Worm (Caenorhabditis elegans) whole organism, L4 larva: ENCODE measurements around the gene msp-38.

Experiments used
- F26F4.8 ChIP-seq: fragments of 200-800 bp; sonication (Bioruptor generic); conservative IDR thresholded peaks from 2 replicates; pipeline ENCODE4 v1.3.6; 2022; ENCODE audit warnings: missing genetic modification characterization, missing compliant biosample characterization
- F37D6.2 ChIP-seq: sonication (generic microtip); optimal IDR thresholded peaks from 2 replicates; lab custom pipeline; 2016; ENCODE audit warnings: mild to moderate bottlenecking, missing genetic modification characterization, missing compliant biosample characterization
- R02D3.7 ChIP-seq: fragments of 150-350 bp; sonication (generic microtip); optimal IDR thresholded peaks from 3 replicates; lab custom pipeline; 2014; ENCODE audit warnings: missing biosample characterization, missing genetic modification characterization
- Y105C5A.15 ChIP-seq: fragments of 200-800 bp; sonication (Bioruptor generic); IDR thresholded peaks from 2 replicates; pipeline ENCODE4 v1.3.6; 2022; ENCODE audit warnings: missing genetic modification characterization, missing compliant biosample characterization
- ZK337.2 ChIP-seq: fragments of 200-800 bp; sonication (Bioruptor generic); IDR thresholded peaks from 2 replicates; pipeline ENCODE4 v1.3.6; 2022; ENCODE audit warnings: missing genetic modification reagents, missing genetic modification characterization, missing compliant biosample characterization
- aha-1 ChIP-seq: fragments of 150-350 bp; peaks from one replicate; lab custom pipeline; 2014; ENCODE audit warnings: missing biosample characterization, missing genetic modification characterization
- ceh-32 ChIP-seq: sonication (generic microtip); optimal IDR thresholded peaks from 2 replicates; lab custom pipeline; 2016; ENCODE audit warnings: mild to moderate bottlenecking, missing genetic modification characterization, missing compliant biosample characterization; ENCODE audit not compliant: poor library complexity
- ceh-44 ChIP-seq: fragments of 200-800 bp; sonication (Bioruptor generic); IDR thresholded peaks from 2 replicates; pipeline ENCODE4 v1.3.6; 2022; ENCODE audit warnings: missing genetic modification reagents, missing genetic modification characterization, missing compliant biosample characterization
- daf-16 ChIP-seq, 3 experiments: sonication (generic microtip); optimal IDR thresholded peaks; 2 replicates each; lab custom pipeline; 2016 to 2017; ENCODE audit warnings: missing genetic modification characterization in 3 of 3, missing genetic modification reagents in 3 of 3, mild to moderate bottlenecking in 2 of 3, missing compliant biosample characterization in 2 of 3, missing biosample characterization in 1 of 3, moderate library complexity in 1 of 3
- daf-8 ChIP-seq: fragments of 200-800 bp; sonication (Bioruptor generic); IDR thresholded peaks from 2 replicates; pipeline ENCODE4 v1.3.6; 2022; ENCODE audit warnings: missing genetic modification characterization, missing compliant biosample characterization
- dmd-8 ChIP-seq: fragments of 200-800 bp; sonication (Bioruptor generic); IDR thresholded peaks from 2 replicates; pipeline ENCODE4 v1.3.6; 2022; ENCODE audit warnings: missing genetic modification characterization, missing compliant biosample characterization
- duxl-1 ChIP-seq: sonication (generic microtip); optimal IDR thresholded peaks from 2 replicates; lab custom pipeline; 2016; ENCODE audit warnings: mild to moderate bottlenecking, missing genetic modification characterization, moderate library complexity, missing compliant biosample characterization; ENCODE audit not compliant: poor library complexity
- dve-1 ChIP-seq: sonication (generic microtip); optimal IDR thresholded peaks from 2 replicates; lab custom pipeline; 2017; ENCODE audit warnings: antibody characterized with exemption, mild to moderate bottlenecking, missing genetic modification characterization, missing compliant biosample characterization; ENCODE audit not compliant: insufficient read depth
- egl-43 ChIP-seq: fragments of 200-800 bp; sonication (Bioruptor generic); IDR thresholded peaks from 2 replicates; pipeline ENCODE4 v1.3.6; 2022; ENCODE audit warnings: missing genetic modification reagents, missing genetic modification characterization, missing compliant biosample characterization
- fkh-10 ChIP-seq: fragments of 150-350 bp; optimal IDR thresholded peaks from 2 replicates; lab custom pipeline; 2014; ENCODE audit warnings: missing biosample characterization, missing genetic modification reagents, missing genetic modification characterization
- fos-1 ChIP-seq: fragments of 150-350 bp; optimal IDR thresholded peaks from 2 replicates; lab custom pipeline; 2014; ENCODE audit warnings: missing biosample characterization, missing genetic modification characterization
- hlh-30 ChIP-seq: sonication (generic microtip); optimal IDR thresholded peaks from 2 replicates; lab custom pipeline; 2017; ENCODE audit warnings: antibody characterized with exemption, mild to moderate bottlenecking, missing genetic modification characterization, missing compliant biosample characterization; ENCODE audit not compliant: insufficient read depth
- hmg-1.1 ChIP-seq: fragments of 200-800 bp; sonication (Bioruptor generic); IDR thresholded peaks from 2 replicates; pipeline ENCODE4 v1.3.6; 2022; ENCODE audit warnings: missing genetic modification reagents, missing genetic modification characterization, missing compliant biosample characterization
- jun-1 ChIP-seq: fragments of 150-350 bp; optimal IDR thresholded peaks from 2 replicates; lab custom pipeline; 2014; ENCODE audit warnings: missing biosample characterization, missing genetic modification reagents, missing genetic modification characterization
- lim-7 ChIP-seq: fragments of 200-800 bp; sonication (Bioruptor generic); IDR thresholded peaks from 2 replicates; pipeline ENCODE4 v1.3.6; 2022; ENCODE audit warnings: missing genetic modification characterization, missing compliant biosample characterization
- lin-38 ChIP-seq: fragments of 200-800 bp; sonication (Bioruptor generic); IDR thresholded peaks from 2 replicates; pipeline ENCODE4 v1.3.6; 2022; ENCODE audit warnings: missing genetic modification reagents, missing genetic modification characterization, missing compliant biosample characterization
- lsy-2 ChIP-seq, 2 experiments: fragments of 150-350 bp in 1 of 2; sonication (generic microtip) in 1 of 2; optimal IDR thresholded peaks; 2 replicates each; lab custom pipeline; 2014 to 2017; ENCODE audit warnings: missing biosample characterization in 2 of 2, missing genetic modification characterization in 2 of 2
- madf-5 ChIP-seq, 2 experiments: fragments of 200-800 bp; sonication (Bioruptor generic); IDR thresholded peaks; 2 replicates each; pipeline ENCODE4 v1.3.6; 2022; ENCODE audit warnings: missing compliant biosample characterization in 2 of 2, missing genetic modification characterization in 2 of 2
- mep-1 ChIP-seq: fragments of 150-350 bp; sonication (generic microtip); optimal IDR thresholded peaks from 3 replicates; lab custom pipeline; 2014; ENCODE audit warnings: missing biosample characterization, missing genetic modification characterization
- nhr-10 ChIP-seq: fragments of 150-350 bp; optimal IDR thresholded peaks from 2 replicates; lab custom pipeline; 2014; ENCODE audit warnings: missing biosample characterization, missing genetic modification characterization
- nhr-111 ChIP-seq: fragments of 200-800 bp; sonication (Bioruptor generic); optimal IDR thresholded peaks from 2 replicates; lab custom pipeline; 2018; ENCODE audit warnings: mild to moderate bottlenecking, missing genetic modification characterization, missing compliant biosample characterization
- nhr-237 ChIP-seq: sonication (generic microtip); optimal IDR thresholded peaks from 2 replicates; lab custom pipeline; 2017; ENCODE audit warnings: missing biosample characterization, missing genetic modification characterization
- nhr-6 ChIP-seq: fragments of 150-350 bp; optimal IDR thresholded peaks from 2 replicates; lab custom pipeline; 2014; ENCODE audit warnings: missing biosample characterization, missing genetic modification characterization
- nhr-76 ChIP-seq: fragments of 150-350 bp; optimal IDR thresholded peaks from 2 replicates; lab custom pipeline; 2014; ENCODE audit warnings: missing biosample characterization, missing genetic modification characterization
- nhr-77 ChIP-seq: fragments of 150-350 bp; optimal IDR thresholded peaks from 2 replicates; lab custom pipeline; 2014; ENCODE audit warnings: missing biosample characterization, missing genetic modification characterization
- unc-130 ChIP-seq: sonication (generic microtip); optimal IDR thresholded peaks from 2 replicates; lab custom pipeline; 2016; ENCODE audit warnings: missing genetic modification reagents, missing genetic modification characterization, missing compliant biosample characterization
- unc-62 ChIP-seq, 3 experiments: fragments of 150-350 bp in 1 of 3; sonication (generic microtip); optimal IDR thresholded peaks in 2 of 3; peaks in 1 of 3; 1 replicate in 1 of 3; 2 replicates in 2 of 3; lab custom pipeline; 2014 to 2017; ENCODE audit warnings: missing biosample characterization in 3 of 3, missing genetic modification characterization in 3 of 3, missing genetic modification reagents in 3 of 3, missing genotype in 1 of 3
- zag-1 ChIP-seq: fragments of 150-350 bp; optimal IDR thresholded peaks from 2 replicates; lab custom pipeline; 2014; ENCODE audit warnings: missing biosample characterization, missing genetic modification characterization
- zfp-2 ChIP-seq: sonication (generic microtip); optimal IDR thresholded peaks from 2 replicates; lab custom pipeline; 2016; ENCODE audit warnings: mild to moderate bottlenecking, missing genetic modification characterization, missing compliant biosample characterization
- zip-11 ChIP-seq: fragments of 200-800 bp; sonication (Bioruptor generic); IDR thresholded peaks from 2 replicates; pipeline ENCODE4 v1.3.6; 2022; ENCODE audit warnings: missing genetic modification characterization, missing compliant biosample characterization
- ztf-11 ChIP-seq: fragments of 150-350 bp; optimal IDR thresholded peaks from 2 replicates; lab custom pipeline; 2014; ENCODE audit warnings: missing biosample characterization, missing genetic modification characterization
- ztf-7 ChIP-seq: fragments of 150-350 bp; optimal IDR thresholded peaks from 2 replicates; lab custom pipeline; 2014; ENCODE audit warnings: missing biosample characterization, missing genetic modification characterization

The msp-38 gene

DNA sequence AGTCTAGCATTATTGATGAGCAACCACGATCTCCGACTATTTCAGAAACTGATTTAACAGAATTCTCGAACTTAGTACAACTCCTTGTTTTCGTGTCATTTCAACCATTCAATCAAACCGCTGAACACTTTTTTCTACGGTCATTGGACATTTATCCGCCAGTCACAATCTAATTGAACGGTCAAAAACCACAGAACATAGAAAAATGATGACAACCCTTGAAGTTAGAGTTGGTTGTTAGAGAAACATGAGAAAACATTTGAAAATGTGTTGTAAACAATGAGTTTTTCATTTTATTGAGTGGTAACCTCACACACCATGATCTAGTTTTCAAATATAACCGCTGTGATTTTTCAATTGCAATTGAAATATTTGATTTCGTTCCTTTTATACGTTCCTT, 947 bp upstream of the msp-38 start:
- no peak for TF ChIP-seq daf-16 (GFP tag; optimal IDR thresholded peaks at IDR 0.05; lab: Kevin White, UChicago)
- peak; percentile 46 for TF ChIP-seq daf-16 (tag; optimal IDR thresholded peaks at IDR 0.05; lab: Kevin White, UChicago)
- no peak for TF ChIP-seq fkh-10 (GFP tag; lab: Kevin White, UChicago)

DNA sequence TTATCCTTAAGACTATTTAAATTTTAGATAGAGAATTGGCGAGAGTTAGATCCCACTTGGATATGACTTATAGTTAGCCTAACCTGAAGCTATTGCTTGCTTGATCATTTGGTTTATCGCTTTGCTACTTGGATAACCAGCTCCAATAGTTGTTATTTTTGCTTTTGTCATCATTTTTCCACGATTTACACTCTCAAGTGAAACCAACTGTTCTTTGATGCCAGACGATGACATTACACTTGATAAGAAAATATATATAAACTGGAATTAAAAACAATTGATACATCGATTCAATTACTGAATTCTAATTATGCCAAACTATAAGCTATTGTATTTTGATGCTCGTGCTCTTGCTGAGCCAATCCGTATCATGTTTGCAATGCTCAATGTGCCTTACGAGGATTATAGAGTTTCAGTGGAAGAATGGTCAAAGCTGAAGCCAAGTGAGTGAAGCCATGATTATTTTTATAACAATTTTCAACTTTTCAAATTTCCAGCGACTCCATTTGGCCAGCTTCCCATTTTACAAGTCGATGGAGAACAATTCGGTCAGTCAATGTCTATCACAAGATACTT, 1.5 kb downstream of the msp-38 start, which contains the start of the genes gst-2, gst-4 and dhs-12:
TSS of gene gst-2 (minus strand) at position 132 of the 576 bp plus-strand sequence.
TSS of gene gst-4 (plus strand) at position 296 of the 576 bp plus-strand sequence.
TSS of gene dhs-12 (plus strand) at position 526 of the 576 bp plus-strand sequence.
- TF ChIP-seq ceh-32 (no peak), ztf-11 (tag; lab: Kevin White, UChicago) (no peak), dve-1 (peak; percentile 9), daf-16 (GFP tag; optimal IDR thresholded peaks at IDR 0.05; lab: Kevin White, UChicago) (no peak), daf-16 (tag; optimal IDR thresholded peaks at IDR 0.05; lab: Kevin White, UChicago) (peak; percentile 59), Y105C5A.15 (no peak), ZK337.2 (no peak), daf-8 (GFP tag; lab: Robert Waterston, UW) (no peak), F26F4.8 (no peak), nhr-111 (GFP tag; lab: Kevin White, UChicago) (no peak), ztf-7 (no peak), hlh-30 (tag; lab: Kevin White, UChicago) (no peak), madf-5 (GFP tag; IDR thresholded peaks at IDR 0.05; lab: Robert Waterston, UW) (no peak), zfp-2 (no peak), hmg-1.1 (GFP tag; lab: Robert Waterston, UW) (no peak), nhr-10 (no peak), lsy-2 (tag; optimal IDR thresholded peaks at IDR 0.05; lab: Kevin White, UChicago) (no peak), dmd-8 (GFP tag; lab: Robert Waterston, UW) (no peak)
- TF ChIP-seq, all 104 proteins: peak for 2

DNA sequence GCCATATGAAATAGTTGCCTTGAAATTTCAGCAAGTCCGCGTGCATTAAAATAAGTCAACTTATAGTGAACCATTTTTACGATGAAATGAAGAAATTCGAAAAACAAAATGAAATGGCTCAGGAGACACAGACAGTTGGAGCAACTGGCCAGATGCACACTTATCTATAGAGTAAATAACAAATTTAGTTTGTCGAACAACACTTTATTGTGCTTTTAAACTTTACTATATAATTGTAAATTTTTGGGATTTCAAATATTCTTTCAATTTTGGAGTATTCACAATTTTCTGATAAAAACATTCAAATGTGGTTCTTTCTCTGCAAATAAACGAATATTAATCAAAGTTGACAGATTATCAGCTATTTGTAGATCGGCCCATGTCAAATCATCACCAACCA, 3.4 kb downstream of the msp-38 start, which contains the start of gene gst-3:
TSS of gene gst-3 (minus strand) at position 101 of the 400 bp plus-strand sequence.
- TF ChIP-seq unc-62 (GFP tag; optimal IDR thresholded peaks at IDR 0.05 in 1 of 2; lab: Kevin White, UChicago), result peak in 1 of 2 experiments; percentile 23
- TF ChIP-seq unc-62 (tag; optimal IDR thresholded peaks at IDR 0.05; lab: Kevin White, UChicago), result no peak
- no peak for TF ChIP-seq fos-1 (tag; lab: Kevin White, UChicago)

DNA sequence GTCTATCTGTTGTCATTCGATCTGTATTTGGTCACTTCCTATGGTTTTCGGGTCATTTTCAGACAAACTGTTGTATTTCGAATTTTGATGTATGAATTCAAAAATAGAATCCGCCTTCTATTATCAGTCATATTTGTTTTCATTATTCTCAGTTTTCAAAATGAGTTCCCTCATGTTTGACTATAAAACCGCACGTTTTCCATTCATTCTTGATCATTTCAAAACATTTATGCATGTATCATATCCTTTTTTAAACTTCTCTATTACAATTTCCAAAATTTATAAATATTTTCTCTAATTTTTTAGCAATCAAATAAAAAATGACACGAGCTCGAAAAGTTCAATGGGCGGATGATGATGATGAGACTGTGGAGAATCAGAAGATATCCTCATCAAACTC, 5.7 kb downstream of the msp-38 start, which contains the start of gene K08F4.12:
TSS of gene K08F4.12 (plus strand) at position 301 of the 400 bp plus-strand sequence.
- TF ChIP-seq lin-38, result no peak
- no peak for TF ChIP-seq F37D6.2 (tag; lab: Kevin White, UChicago)
- no peak for TF ChIP-seq unc-130
- TF ChIP-seq egl-43, result no peak
- TF ChIP-seq jun-1, result no peak
- no peak for TF ChIP-seq zag-1
- TF ChIP-seq lim-7, result no peak
- TF ChIP-seq nhr-6 (tag; lab: Kevin White, UChicago), result no peak
- TF ChIP-seq dve-1, result no peak
- no peak for TF ChIP-seq aha-1 (tag; lab: Kevin White, UChicago)
- TF ChIP-seq zip-11 (GFP tag; lab: Robert Waterston, UW), result no peak
- no peak for TF ChIP-seq nhr-237

DNA sequence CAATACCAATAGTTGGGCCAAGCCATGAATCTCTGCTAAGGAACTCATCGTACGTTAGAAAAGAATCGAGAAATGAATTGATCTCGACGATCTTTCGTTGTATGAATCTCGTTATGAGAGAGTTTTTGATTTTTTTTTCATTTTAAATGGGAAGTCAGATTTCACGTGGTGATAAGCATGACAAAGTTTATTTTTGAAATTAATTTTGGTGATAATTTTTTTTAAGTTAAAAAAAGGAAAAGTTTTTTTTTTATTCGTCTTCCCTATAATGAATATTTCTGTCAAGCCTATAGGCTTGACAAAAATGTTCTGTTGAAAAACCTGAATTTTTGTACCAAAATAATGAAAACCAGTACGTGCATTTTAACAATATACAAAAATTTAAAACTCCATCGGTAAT, 7.7 kb downstream of the msp-38 start, which contains the start of gene K08F4.5:
TSS of gene K08F4.5 (minus strand) at position 101 of the 400 bp plus-strand sequence.
- TF ChIP-seq mep-1 (tag; lab: Kevin White, UChicago) (no peak), R02D3.7 (tag; lab: Kevin White, UChicago) (no peak), nhr-76 (tag; lab: Kevin White, UChicago) (no peak), ceh-44 (GFP tag; lab: Robert Waterston, UW) (no peak), duxl-1 (no peak), nhr-77 (tag; lab: Kevin White, UChicago) (no peak)
- TF ChIP-seq, all 104 proteins: peak for 0
